Fruit fly (Drosophila melanogaster) whole organism, wandering third instar larva: ENCODE measurements around the gene fbl.
A peak's percentile ranks its signal among the peaks of the same experiment; 100 is the strongest.

Source experiments
- Abd-B ChIP-seq: fragments of >200 bp; optimal IDR thresholded peaks from 2 replicates; lab custom pipeline; 2017; ENCODE audit warnings: missing biosample characterization, missing genetic modification characterization
- CG32264 ChIP-seq: fragments of 200-800 bp; sonication (Bioruptor generic); optimal IDR thresholded peaks from 2 replicates; lab custom pipeline; 2016; ENCODE audit warnings: missing biosample characterization, missing genetic modification characterization
- CG9705 ChIP-seq: fragments of 200-800 bp; sonication (Bioruptor generic); optimal IDR thresholded peaks from 2 replicates; lab custom pipeline; 2018; ENCODE audit warnings: missing biosample characterization, mild to moderate bottlenecking, missing genetic modification characterization
- CrebA ChIP-seq: fragments of 200-800 bp; sonication (Bioruptor generic); optimal IDR thresholded peaks from 2 replicates; lab custom pipeline; 2016; ENCODE audit warnings: missing biosample characterization, mild to moderate bottlenecking, missing genetic modification characterization, borderline replicate concordance
- Dfd ChIP-seq: fragments of >200 bp; optimal IDR thresholded peaks from 2 replicates; lab custom pipeline; 2017; ENCODE audit warnings: missing biosample characterization, missing genetic modification characterization
- HLH106 ChIP-seq: fragments of 200-800 bp; optimal IDR thresholded peaks from 3 replicates; lab custom pipeline; 2019; ENCODE audit warnings: missing biosample characterization, mild to moderate bottlenecking, missing genetic modification characterization, moderate library complexity
- Hr78 ChIP-seq: fragments of >200 bp; optimal IDR thresholded peaks from 2 replicates; lab custom pipeline; 2017; ENCODE audit warnings: missing biosample characterization, missing genetic modification characterization
- Hr83 ChIP-seq: fragments of 200-300 bp; sonication (Bioruptor generic); optimal IDR thresholded peaks from 2 replicates; lab custom pipeline; 2016; ENCODE audit warnings: missing biosample characterization, mild to moderate bottlenecking, missing genetic modification characterization, moderate library complexity; ENCODE audit not compliant: poor library complexity, severe bottlenecking
- Mio ChIP-seq: sonication (Bioruptor generic); optimal IDR thresholded peaks from 2 replicates; lab custom pipeline; 2016; ENCODE audit warnings: missing biosample characterization, missing genetic modification characterization
- Myc ChIP-seq: fragments of >200 bp; optimal IDR thresholded peaks from 2 replicates; lab custom pipeline; 2017
- N ChIP-seq: fragments of >200 bp; optimal IDR thresholded peaks from 2 replicates; lab custom pipeline; 2018; ENCODE audit warnings: missing biosample characterization, missing external identifiers, missing genetic modification characterization
- OdsH ChIP-seq: fragments of 200-800 bp; sonication (Bioruptor generic); optimal IDR thresholded peaks from 2 replicates; lab custom pipeline; 2016; ENCODE audit warnings: missing biosample characterization, mild to moderate bottlenecking, missing genetic modification characterization
- Rel ChIP-seq, 2 experiments: fragments of 200-800 bp; sonication (Bioruptor generic) in 1 of 2; optimal IDR thresholded peaks; 2 replicates in 1 of 2; 3 replicates in 1 of 2; lab custom pipeline; 2016 to 2019; ENCODE audit warnings: mild to moderate bottlenecking in 2 of 2, missing biosample characterization in 2 of 2, missing genetic modification characterization in 2 of 2, moderate library complexity in 1 of 2
- Sp1 ChIP-seq: fragments of 200-800 bp; sonication (Bioruptor generic); optimal IDR thresholded peaks from 3 replicates; lab custom pipeline; 2019; ENCODE audit warnings: missing biosample characterization, mild to moderate bottlenecking, missing genetic modification characterization, moderate library complexity
- Vsx2 ChIP-seq: fragments of 200-300, 225-300 bp; sonication (Bioruptor generic); optimal IDR thresholded peaks from 2 replicates; lab custom pipeline; 2018; ENCODE audit warnings: missing biosample characterization, missing genetic modification characterization; ENCODE audit not compliant: partially characterized antibody
- br ChIP-seq: fragments of 200-800 bp; sonication (Bioruptor generic); optimal IDR thresholded peaks from 2 replicates; lab custom pipeline; 2016; ENCODE audit warnings: missing biosample characterization, missing genetic modification characterization
- brk ChIP-seq: fragments of 200-800 bp; sonication (Bioruptor generic); optimal IDR thresholded peaks from 2 replicates; lab custom pipeline; 2016; ENCODE audit warnings: missing biosample characterization, mild to moderate bottlenecking, missing genetic modification characterization
- dl ChIP-seq, 2 experiments: fragments of 175-275, 200-275 bp in 1 of 2; fragments of 200-275 bp in 1 of 2; sonication (Bioruptor generic); optimal IDR thresholded peaks; lab custom pipeline; 2018; ENCODE audit warnings: mild to moderate bottlenecking in 2 of 2, missing biosample characterization in 2 of 2, missing genetic modification characterization in 2 of 2, moderate library complexity in 2 of 2; ENCODE audit not compliant: partially characterized antibody in 2 of 2, insufficient read depth in 1 of 2
- dmrt93B ChIP-seq: fragments of 200-800 bp; sonication (Bioruptor generic); optimal IDR thresholded peaks from 2 replicates; lab custom pipeline; 2018; ENCODE audit warnings: missing biosample characterization, mild to moderate bottlenecking, missing genetic modification characterization
- dsf ChIP-seq: sonication (Bioruptor generic); optimal IDR thresholded peaks from 2 replicates; lab custom pipeline; 2016; ENCODE audit warnings: missing biosample characterization, missing genetic modification characterization, borderline replicate concordance
- ey ChIP-seq: fragments of 200-800 bp; sonication (Bioruptor generic); optimal IDR thresholded peaks from 2 replicates; lab custom pipeline; 2016; ENCODE audit warnings: missing biosample characterization, missing genetic modification characterization
- foxo ChIP-seq, 2 experiments: fragments of 200-800 bp; sonication (Bioruptor generic); optimal IDR thresholded peaks; 2 replicates in 1 of 2; 3 replicates in 1 of 2; lab custom pipeline; 2016 to 2017; ENCODE audit warnings: missing biosample characterization in 2 of 2, missing genetic modification characterization in 2 of 2
- jim ChIP-seq: fragments of 175-275, 200-325 bp; sonication (Bioruptor generic); optimal IDR thresholded peaks from 2 replicates; lab custom pipeline; 2016; ENCODE audit warnings: missing biosample characterization, mild to moderate bottlenecking, missing genetic modification characterization
- lola ChIP-seq: fragments of >200 bp; optimal IDR thresholded peaks from 2 replicates; lab custom pipeline; 2017; ENCODE audit warnings: missing biosample characterization, missing genetic modification characterization
- psq ChIP-seq: fragments of 200-800 bp; sonication (Bioruptor generic); optimal IDR thresholded peaks from 3 replicates; lab custom pipeline; 2017; ENCODE audit warnings: missing biosample characterization, mild to moderate bottlenecking, missing genetic modification characterization, moderate library complexity
- rgr ChIP-seq: fragments of 200-800 bp; sonication (Bioruptor generic); optimal IDR thresholded peaks from 3 replicates; lab custom pipeline; 2016; ENCODE audit warnings: missing biosample characterization, mild to moderate bottlenecking, missing genetic modification characterization
- sv ChIP-seq: fragments of 200-800 bp; sonication (Bioruptor generic); optimal IDR thresholded peaks from 3 replicates; lab custom pipeline; 2016; ENCODE audit warnings: missing biosample characterization, missing genetic modification characterization
- tai ChIP-seq: sonication (Bioruptor generic); optimal IDR thresholded peaks from 2 replicates; lab custom pipeline; 2016; ENCODE audit warnings: missing biosample characterization, missing genetic modification characterization
- woc ChIP-seq: sonication (Bioruptor generic); optimal IDR thresholded peaks from 2 replicates; lab custom pipeline; 2016; ENCODE audit warnings: missing biosample characterization, mild to moderate bottlenecking, missing genetic modification characterization

Gene fbl

dm6 chr3L:20413304-20413703 is 29.1 kb downstream of the fbl start, which contains the start of gene zye:
TSS of gene zye (plus strand) at chr3L:20413604.
- TF ChIP-seq Dfd (GFP tag; lab: Kevin White, UChicago): no peak
- TF ChIP-seq dl (GFP tag; optimal IDR thresholded peaks at IDR 0.05; lab: Kevin White, UChicago; ENCODE audit: insufficient read depth in 1 of 2, partially characterized antibody in 2 of 2): no peak
- TF ChIP-seq Rel (GFP tag; optimal IDR thresholded peaks at IDR 0.05; lab: Kevin White, UChicago): no peak
- TF ChIP-seq Rel (tag; optimal IDR thresholded peaks at IDR 0.05; lab: Kevin White, UChicago): no peak
- no peak for TF ChIP-seq lola (GFP tag; lab: Kevin White, UChicago)
- TF ChIP-seq, all 38 proteins: peak for 0

DNA sequence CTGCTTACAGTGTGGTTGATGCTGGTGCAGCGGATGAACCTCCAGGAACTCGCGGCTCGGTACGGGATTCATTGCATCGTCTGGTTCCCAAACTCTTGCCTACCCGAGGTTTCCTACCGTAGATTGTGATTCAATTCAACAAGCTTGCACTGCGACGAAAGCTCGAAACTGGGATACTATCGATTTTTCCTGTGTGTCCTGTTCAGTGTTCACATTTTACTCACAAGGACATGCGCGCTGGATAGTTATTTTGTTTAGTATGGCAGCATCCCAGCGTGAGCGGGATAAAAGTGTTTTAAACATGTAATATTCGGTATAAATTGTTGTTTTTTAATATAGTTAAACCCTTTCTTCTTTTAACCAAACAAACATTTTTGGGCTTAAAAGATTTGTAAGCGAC is 41.7 kb downstream of the fbl start, which contains the start of gene CG5282:
Gene CG5282, minus strand, starts transcription at position 184 of the 400 bp plus-strand sequence.
- TF ChIP-seq dsf (no peak), woc (GFP tag; lab: Kevin White, UChicago) (no peak), Myc (lab: Kevin White, UChicago) (no peak), Vsx2 (GFP tag; lab: Kevin White, UChicago) (no peak), OdsH (GFP tag; lab: Kevin White, UChicago) (no peak), HLH106 (tag; lab: Kevin White, UChicago) (no peak), CG9705 (GFP tag; lab: Kevin White, UChicago) (no peak), Hr78 (no peak), Hr83 (GFP tag; lab: Kevin White, UChicago) (no peak), dmrt93B (GFP tag; lab: Kevin White, UChicago) (no peak), sv (GFP tag; lab: Kevin White, UChicago) (no peak), dl (GFP tag; optimal IDR thresholded peaks at IDR 0.05; lab: Kevin White, UChicago; ENCODE audit: insufficient read depth in 1 of 2, partially characterized antibody in 2 of 2) (no peak), ey (GFP tag; lab: Kevin White, UChicago) (no peak), psq (GFP tag; lab: Kevin White, UChicago) (no peak), CrebA (GFP tag; lab: Kevin White, UChicago) (no peak), rgr (GFP tag; lab: Kevin White, UChicago) (no peak), jim (GFP tag; lab: Kevin White, UChicago) (no peak)

dm6 chr3L:20427449-20427848 is 43.2 kb downstream of the fbl start, which contains the start of gene CG5274:
TSS of gene CG5274 (minus strand) at chr3L:20427666.
- TF ChIP-seq dsf (no peak), Dfd (GFP tag; lab: Kevin White, UChicago) (no peak), brk (GFP tag; lab: Kevin White, UChicago) (no peak), Sp1 (GFP tag; lab: Kevin White, UChicago) (no peak), N (no peak), br (no peak), Abd-B (GFP tag; lab: Kevin White, UChicago) (no peak), tai (GFP tag; lab: Kevin White, UChicago) (no peak), ey (GFP tag; lab: Kevin White, UChicago) (no peak), CG32264 (GFP tag; lab: Kevin White, UChicago) (no peak), foxo (GFP tag; optimal IDR thresholded peaks at IDR 0.05; lab: Kevin White, UChicago) (no peak), CG9705 (GFP tag; lab: Kevin White, UChicago) (no peak), rgr (GFP tag; lab: Kevin White, UChicago) (no peak), Vsx2 (GFP tag; lab: Kevin White, UChicago) (no peak)

dm6 chr3L:20430182-20430581 is 46.0 kb downstream of the fbl start, which contains the start of gene CG5262:
TSS of gene CG5262 (minus strand) at chr3L:20430475.
- TF ChIP-seq Rel (GFP tag; optimal IDR thresholded peaks at IDR 0.05; lab: Kevin White, UChicago) (no peak), Rel (tag; optimal IDR thresholded peaks at IDR 0.05; lab: Kevin White, UChicago) (peak; percentile 15), Mio (no peak)

DNA sequence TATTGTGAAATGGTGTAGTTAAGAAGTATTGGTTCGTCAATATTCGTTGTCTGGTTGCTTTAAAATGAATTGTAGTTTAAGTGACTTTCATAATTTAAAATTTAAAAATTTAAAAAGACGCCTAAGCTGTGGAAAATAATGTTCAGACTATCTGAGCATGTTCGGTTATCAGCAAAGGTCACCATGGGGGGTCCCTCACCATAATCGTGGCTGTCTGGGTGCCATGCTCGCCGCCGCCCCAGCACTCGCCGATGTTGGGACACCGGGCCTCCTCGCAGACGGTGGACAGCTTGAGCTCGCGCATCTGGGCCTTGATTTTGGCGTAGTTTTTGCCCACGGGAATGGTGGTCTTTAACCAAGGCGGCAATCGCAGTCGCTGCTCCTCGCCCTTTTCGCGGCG is 47.4 kb downstream of the fbl start:
- TF ChIP-seq Myc (lab: Kevin White, UChicago): no peak
- TF ChIP-seq dsf: no peak
- TF ChIP-seq HLH106 (tag; lab: Kevin White, UChicago): no peak
- TF ChIP-seq foxo (GFP tag; optimal IDR thresholded peaks at IDR 0.05; lab: Kevin White, UChicago): no peak
- TF ChIP-seq CrebA (GFP tag; lab: Kevin White, UChicago): no peak
- TF ChIP-seq Sp1 (GFP tag; lab: Kevin White, UChicago): no peak
